Worm (Caenorhabditis elegans) whole organism, early embryonic: ENCODE results near the gene cfp-1.

Source experiments
- B0310.2 ChIP-seq: sonication (generic microtip); optimal IDR thresholded peaks from 2 replicates; lab custom pipeline; 2016; ENCODE audit warnings: mild to moderate bottlenecking, missing genetic modification characterization, missing compliant biosample characterization
- F13C5.2 ChIP-seq: sonication (generic microtip); optimal IDR thresholded peaks from 2 replicates; lab custom pipeline; 2017; ENCODE audit warnings: mild to moderate bottlenecking, missing genetic modification characterization, inconsistent platforms, missing compliant biosample characterization
- aly-1 ChIP-seq: sonication (generic microtip); optimal IDR thresholded peaks from 2 replicates; lab custom pipeline; 2016; ENCODE audit warnings: missing genetic modification characterization, missing compliant biosample characterization
- ama-1 ChIP-seq: fragments of 150-350 bp; optimal IDR thresholded peaks from 2 replicates; lab custom pipeline; 2014
- ceh-13 ChIP-seq: fragments of 200-800 bp; sonication (Bioruptor generic); optimal IDR thresholded peaks from 2 replicates; lab custom pipeline; 2018; ENCODE audit warnings: mild to moderate bottlenecking, missing genetic modification characterization, missing compliant biosample characterization
- ceh-36 ChIP-seq: sonication (generic microtip); optimal IDR thresholded peaks from 2 replicates; lab custom pipeline; 2016; ENCODE audit warnings: missing genetic modification characterization, inconsistent platforms, missing compliant biosample characterization
- ets-7 ChIP-seq: sonication (generic microtip); optimal IDR thresholded peaks from 2 replicates; lab custom pipeline; 2016; ENCODE audit warnings: missing genotype, missing genetic modification characterization, missing compliant biosample characterization
- flt-1 ChIP-seq: fragments of 200-800 bp; sonication (Bioruptor generic); IDR thresholded peaks from 2 replicates; pipeline ENCODE4 v1.3.6; 2022; ENCODE audit warnings: missing genetic modification characterization, missing compliant biosample characterization
- hmbx-1 ChIP-seq: sonication (generic microtip); optimal IDR thresholded peaks from 2 replicates; lab custom pipeline; 2016; ENCODE audit warnings: mild to moderate bottlenecking, missing genetic modification characterization, missing compliant biosample characterization
- hmg-4 ChIP-seq: fragments of 200-800 bp; sonication (Bioruptor generic); optimal IDR thresholded peaks from 2 replicates; lab custom pipeline; 2018; ENCODE audit warnings: mild to moderate bottlenecking, missing genetic modification characterization, missing compliant biosample characterization
- hnd-1 ChIP-seq: sonication (generic microtip); optimal IDR thresholded peaks from 2 replicates; lab custom pipeline; 2016; ENCODE audit warnings: missing genetic modification characterization, missing compliant biosample characterization
- pes-1 ChIP-seq: fragments of 200-800 bp; sonication (Bioruptor generic); IDR thresholded peaks from 2 replicates; pipeline ENCODE4 v1.3.6; 2022; ENCODE audit warnings: missing genetic modification reagents, missing genetic modification characterization, missing compliant biosample characterization
- scrt-1 ChIP-seq: fragments of 200-800 bp; sonication (Bioruptor generic); IDR thresholded peaks from 2 replicates; pipeline ENCODE4 v1.3.6; 2022; ENCODE audit warnings: missing genetic modification characterization, missing compliant biosample characterization
- sea-1 ChIP-seq: fragments of 200-800 bp; sonication (Bioruptor generic); conservative IDR thresholded peaks from 2 replicates; pipeline ENCODE4 v1.3.6; 2022; ENCODE audit warnings: missing genetic modification characterization, missing compliant biosample characterization
- tbx-11 ChIP-seq: fragments of 200-800 bp; sonication (Bioruptor generic); IDR thresholded peaks from 2 replicates; pipeline ENCODE4 v1.3.6; 2022; ENCODE audit warnings: missing genetic modification characterization, missing compliant biosample characterization
- tbx-37 ChIP-seq: fragments of 200-800 bp; sonication (Bioruptor generic); conservative IDR thresholded peaks from 2 replicates; pipeline ENCODE4 v1.3.6; 2022; ENCODE audit warnings: missing genetic modification reagents, missing genetic modification characterization, missing compliant biosample characterization
- tra-4 ChIP-seq: sonication (generic microtip); optimal IDR thresholded peaks from 2 replicates; lab custom pipeline; 2017; ENCODE audit warnings: missing genetic modification characterization, missing compliant biosample characterization

Gene cfp-1

ce11 chrIV:14077135-14077534 is at the start of gene cfp-1:
TSS of gene cfp-1 (plus strand) at chrIV:14077435.
- no peak for TF ChIP-seq sea-1 (GFP tag; lab: Robert Waterston, UW)
- no peak for TF ChIP-seq scrt-1 (GFP tag; lab: Robert Waterston, UW)
- TF ChIP-seq pes-1 = no peak
- TF ChIP-seq F13C5.2 (tag; lab: Kevin White, UChicago) = no peak
- no peak for TF ChIP-seq ama-1 (lab: Kevin White, UChicago)

ce11 chrIV:14032620-14033501 is 44.4 kb upstream of the cfp-1 start:
- TF ChIP-seq hmbx-1 (peak; percentile 13), F13C5.2 (tag; lab: Kevin White, UChicago) (peak; percentile 28), ama-1 (lab: Kevin White, UChicago) (peak; percentile 75), hmg-4 (no peak), ets-7 (peak; percentile 24)

- TF ChIP-seq aly-1 (tag; lab: Kevin White, UChicago) (no peak), B0310.2 (tag; lab: Kevin White, UChicago) (no peak), ets-7 (no peak), ama-1 (lab: Kevin White, UChicago) (no peak), hnd-1 (tag; lab: Kevin White, UChicago) (no peak), tbx-37 (GFP tag; lab: Robert Waterston, UW) (no peak), hmbx-1 (no peak), scrt-1 (GFP tag; lab: Robert Waterston, UW) (no peak), sea-1 (GFP tag; lab: Robert Waterston, UW) (no peak), pes-1 (no peak), flt-1 (GFP tag; lab: Robert Waterston, UW) (no peak), ceh-13 (GFP tag; lab: Kevin White, UChicago) (no peak), ceh-36 (tag; lab: Kevin White, UChicago) (no peak), tra-4 (tag; lab: Kevin White, UChicago) (no peak), tbx-11 (GFP tag; lab: Robert Waterston, UW) (no peak), F13C5.2 (tag; lab: Kevin White, UChicago) (no peak)
Measured at ce11 chrIV:14033502-14033751, 43.8 kb upstream of the cfp-1 start.

ce11 chrIV:14033752-14034570 is 43.3 kb upstream of the cfp-1 start:
- TF ChIP-seq tra-4 (tag; lab: Kevin White, UChicago) (peak; percentile 100), sea-1 (GFP tag; lab: Robert Waterston, UW) (peak; percentile 97), flt-1 (GFP tag; lab: Robert Waterston, UW) (peak; percentile 94), ama-1 (lab: Kevin White, UChicago) (peak; percentile 100), hmbx-1 (peak; percentile 96), aly-1 (tag; lab: Kevin White, UChicago) (peak; percentile 94), ets-7 (peak; percentile 74), ceh-36 (tag; lab: Kevin White, UChicago) (peak; percentile 97), tbx-11 (GFP tag; lab: Robert Waterston, UW) (peak; percentile 91), F13C5.2 (tag; lab: Kevin White, UChicago) (peak; percentile 99), tbx-37 (GFP tag; lab: Robert Waterston, UW) (peak; percentile 84), pes-1 (peak; percentile 94), ceh-13 (GFP tag; lab: Kevin White, UChicago) (peak; percentile 89), hnd-1 (tag; lab: Kevin White, UChicago) (peak; percentile 91), B0310.2 (tag; lab: Kevin White, UChicago) (peak; percentile 100), scrt-1 (GFP tag; lab: Robert Waterston, UW) (peak; percentile 93), hmg-4 (peak; percentile 100)

- TF ChIP-seq tra-4 (tag; lab: Kevin White, UChicago) = no peak
- no peak for TF ChIP-seq hmbx-1
- TF ChIP-seq F13C5.2 (tag; lab: Kevin White, UChicago) = no peak
- TF ChIP-seq tbx-11 (GFP tag; lab: Robert Waterston, UW) = no peak
- no peak for TF ChIP-seq ceh-36 (tag; lab: Kevin White, UChicago)
- no peak for TF ChIP-seq B0310.2 (tag; lab: Kevin White, UChicago)
- no peak for TF ChIP-seq scrt-1 (GFP tag; lab: Robert Waterston, UW)
- TF ChIP-seq tbx-37 (GFP tag; lab: Robert Waterston, UW) = no peak
- TF ChIP-seq ama-1 (lab: Kevin White, UChicago) = no peak
- no peak for TF ChIP-seq hnd-1 (tag; lab: Kevin White, UChicago)
- no peak for TF ChIP-seq ceh-13 (GFP tag; lab: Kevin White, UChicago)
- no peak for TF ChIP-seq aly-1 (tag; lab: Kevin White, UChicago)
- no peak for TF ChIP-seq pes-1
- TF ChIP-seq hmg-4 = no peak
- TF ChIP-seq ets-7 = no peak
- TF ChIP-seq flt-1 (GFP tag; lab: Robert Waterston, UW) = no peak
- no peak for TF ChIP-seq sea-1 (GFP tag; lab: Robert Waterston, UW)
Measured at ce11 chrIV:14034571-14034954, 42.7 kb upstream of the cfp-1 start.

ce11 chrIV:14043680-14044079 is 33.6 kb upstream of the cfp-1 start, which contains the start of gene Y37A1B.7:
TSS of gene Y37A1B.7 (minus strand) at chrIV:14043780.
- TF ChIP-seq F13C5.2 (tag; lab: Kevin White, UChicago) = no peak
- TF ChIP-seq ceh-13 (GFP tag; lab: Kevin White, UChicago) = no peak
- TF ChIP-seq B0310.2 (tag; lab: Kevin White, UChicago) = no peak
- no peak for TF ChIP-seq ceh-36 (tag; lab: Kevin White, UChicago)
- no peak for TF ChIP-seq tbx-37 (GFP tag; lab: Robert Waterston, UW)
- TF ChIP-seq pes-1 = no peak
- no peak for TF ChIP-seq tbx-11 (GFP tag; lab: Robert Waterston, UW)
- no peak for TF ChIP-seq flt-1 (GFP tag; lab: Robert Waterston, UW)
- no peak for TF ChIP-seq aly-1 (tag; lab: Kevin White, UChicago)
